Worm (Caenorhabditis elegans) whole organism, L3 larva: ENCODE data around the gene glb-28.

ENCODE experiments used
- R02D3.7 ChIP-seq: fragments of 150-350 bp; optimal IDR thresholded peaks from 2 replicates; lab custom pipeline; 2014; ENCODE audit warnings: missing biosample characterization, missing genetic modification characterization
- ZK546.5 ChIP-seq: sonication (generic microtip); optimal IDR thresholded peaks from 2 replicates; lab custom pipeline; 2017; ENCODE audit warnings: missing biosample characterization, missing genetic modification characterization
- aly-2 ChIP-seq: fragments of 150-350 bp; optimal IDR thresholded peaks from 2 replicates; lab custom pipeline; 2014; ENCODE audit warnings: missing biosample characterization, missing genetic modification characterization
- ama-1 ChIP-seq: fragments of 150-350 bp; optimal IDR thresholded peaks from 2 replicates; lab custom pipeline; 2018
- ceh-16 ChIP-seq: sonication (generic microtip); optimal IDR thresholded peaks from 2 replicates; lab custom pipeline; 2017; ENCODE audit warnings: missing biosample characterization, missing genetic modification characterization
- ceh-28 ChIP-seq: fragments of 150-350 bp; optimal IDR thresholded peaks from 2 replicates; lab custom pipeline; 2014; ENCODE audit warnings: missing biosample characterization, missing genetic modification reagents, missing genetic modification characterization
- ceh-82 ChIP-seq: fragments of 150-350 bp; optimal IDR thresholded peaks from 2 replicates; lab custom pipeline; 2014; ENCODE audit warnings: missing biosample characterization, missing genetic modification characterization
- ceh-9 ChIP-seq: sonication (generic microtip); optimal IDR thresholded peaks from 2 replicates; lab custom pipeline; 2018; ENCODE audit warnings: missing biosample characterization, missing genetic modification characterization
- daf-12 ChIP-seq: fragments of 150-350 bp; optimal IDR thresholded peaks from 2 replicates; lab custom pipeline; 2014; ENCODE audit warnings: missing biosample characterization, missing genetic modification reagents, missing genetic modification characterization
- egl-27 ChIP-seq: sonication (generic microtip); optimal IDR thresholded peaks from 4 replicates; lab custom pipeline; 2017; ENCODE audit warnings: missing biosample characterization, missing genetic modification reagents, missing genetic modification characterization
- egl-5 ChIP-seq: fragments of 150-350 bp; optimal IDR thresholded peaks from 2 replicates; lab custom pipeline; 2017; ENCODE audit warnings: missing biosample characterization, missing genetic modification reagents, missing genetic modification characterization, inconsistent platforms
- elt-1 ChIP-seq: fragments of 150-350 bp; optimal IDR thresholded peaks from 2 replicates; lab custom pipeline; 2014; ENCODE audit warnings: missing biosample characterization, missing genetic modification characterization
- elt-2 ChIP-seq: sonication (generic microtip); optimal IDR thresholded peaks from 2 replicates; lab custom pipeline; 2016; ENCODE audit warnings: missing genetic modification reagents, mild to moderate bottlenecking, missing genetic modification characterization, missing compliant biosample characterization
- elt-3 ChIP-seq, 3 experiments: fragments of 150-350 bp in 1 of 3; sonication (generic microtip) in 2 of 3; optimal IDR thresholded peaks; 2 replicates in 2 of 3; 4 replicates in 1 of 3; lab custom pipeline; 2014 to 2017; ENCODE audit warnings: missing biosample characterization in 3 of 3, missing genetic modification characterization in 3 of 3
- eor-1 ChIP-seq, 2 experiments: fragments of 150-350 bp; optimal IDR thresholded peaks; 2 replicates each; lab custom pipeline; 2014 to 2018; ENCODE audit warnings: missing biosample characterization in 2 of 2, missing genetic modification characterization in 2 of 2
- fkh-10 ChIP-seq: sonication (generic microtip); optimal IDR thresholded peaks from 2 replicates; lab custom pipeline; 2017; ENCODE audit warnings: missing biosample characterization, missing genetic modification reagents, missing genetic modification characterization
- fkh-2 ChIP-seq: fragments of 150-350 bp; optimal IDR thresholded peaks from 2 replicates; lab custom pipeline; 2014; ENCODE audit warnings: missing biosample characterization, missing genetic modification reagents, missing genetic modification characterization
- hmg-11 ChIP-seq: sonication (generic microtip); optimal IDR thresholded peaks from 2 replicates; lab custom pipeline; 2016; ENCODE audit warnings: missing genetic modification characterization, missing compliant biosample characterization
- jun-1 ChIP-seq: fragments of 150-350 bp; optimal IDR thresholded peaks from 2 replicates; lab custom pipeline; 2014; ENCODE audit warnings: missing biosample characterization, missing genetic modification reagents, missing genetic modification characterization
- lin-15B ChIP-seq: fragments of 150-350 bp; optimal IDR thresholded peaks from 2 replicates; lab custom pipeline; 2014; ENCODE audit warnings: missing biosample characterization, missing genetic modification characterization
- lin-39 ChIP-seq: fragments of 150-350 bp; optimal IDR thresholded peaks from 2 replicates; lab custom pipeline; 2018; ENCODE audit warnings: missing biosample characterization, missing genetic modification reagents, missing genetic modification characterization
- lsy-12 ChIP-seq: sonication (generic microtip); optimal IDR thresholded peaks from 2 replicates; lab custom pipeline; 2016; ENCODE audit warnings: mild to moderate bottlenecking, missing genetic modification characterization, missing compliant biosample characterization
- mdl-1 ChIP-seq: fragments of 150-350 bp; optimal IDR thresholded peaks from 2 replicates; lab custom pipeline; 2014; ENCODE audit warnings: missing biosample characterization, missing genetic modification characterization
- mml-1 ChIP-seq: fragments of 150-350 bp; sonication (generic microtip); optimal IDR thresholded peaks from 3 replicates; lab custom pipeline; 2014; ENCODE audit warnings: missing biosample characterization, missing genetic modification characterization
- nfya-1 ChIP-seq: sonication (generic microtip); optimal IDR thresholded peaks from 2 replicates; lab custom pipeline; 2017; ENCODE audit warnings: missing genetic modification characterization, mild to moderate bottlenecking, missing compliant biosample characterization, antibody characterized with exemption, moderate library complexity; ENCODE audit not compliant: insufficient read depth
- nhr-11 ChIP-seq: fragments of 150-350 bp; optimal IDR thresholded peaks from 2 replicates; lab custom pipeline; 2014; ENCODE audit warnings: missing biosample characterization, missing genetic modification characterization
- nhr-12 ChIP-seq: fragments of 150-350 bp; optimal IDR thresholded peaks from 2 replicates; lab custom pipeline; 2014; ENCODE audit warnings: missing biosample characterization, missing genetic modification characterization
- nhr-23 ChIP-seq: fragments of 150-350 bp; optimal IDR thresholded peaks from 2 replicates; lab custom pipeline; 2014; ENCODE audit warnings: missing biosample characterization, missing genetic modification reagents, missing genetic modification characterization
- nhr-237 ChIP-seq: fragments of 150-350 bp; optimal IDR thresholded peaks from 2 replicates; lab custom pipeline; 2014; ENCODE audit warnings: missing biosample characterization, missing genetic modification characterization
- nhr-25 ChIP-seq: sonication (generic microtip); optimal IDR thresholded peaks from 2 replicates; lab custom pipeline; 2017; ENCODE audit warnings: missing biosample characterization, missing genetic modification characterization
- nhr-28 ChIP-seq: fragments of 150-350 bp; optimal IDR thresholded peaks from 2 replicates; lab custom pipeline; 2014; ENCODE audit warnings: missing biosample characterization, missing genetic modification characterization
- nhr-43 ChIP-seq: sonication (generic microtip); optimal IDR thresholded peaks from 2 replicates; lab custom pipeline; 2016; ENCODE audit warnings: mild to moderate bottlenecking, missing genetic modification characterization, missing compliant biosample characterization; ENCODE audit not compliant: poor library complexity, severe bottlenecking
- nhr-67 ChIP-seq: fragments of 150-350 bp; optimal IDR thresholded peaks from 2 replicates; lab custom pipeline; 2014; ENCODE audit warnings: missing biosample characterization, missing genetic modification characterization
- nhr-77 ChIP-seq: fragments of 150-350 bp; optimal IDR thresholded peaks from 2 replicates; lab custom pipeline; 2014; ENCODE audit warnings: missing biosample characterization, missing genetic modification characterization
- pha-4 ChIP-seq: fragments of 150-350 bp; optimal IDR thresholded peaks from 2 replicates; lab custom pipeline; 2014; ENCODE audit warnings: missing biosample characterization, missing genetic modification reagents, missing genetic modification characterization
- pqm-1 ChIP-seq: fragments of 150-350 bp; optimal IDR thresholded peaks from 2 replicates; lab custom pipeline; 2017; ENCODE audit warnings: missing biosample characterization, missing genetic modification characterization, inconsistent platforms
- sea-2 ChIP-seq: fragments of 150-350 bp; sonication (generic microtip); optimal IDR thresholded peaks from 4 replicates; lab custom pipeline; 2014; ENCODE audit warnings: missing biosample characterization, missing genetic modification reagents, missing genetic modification characterization
- snpc-4 ChIP-seq: fragments of 150-350 bp; optimal IDR thresholded peaks from 2 replicates; lab custom pipeline; 2014; ENCODE audit warnings: missing biosample characterization, missing genetic modification characterization
- unc-39 ChIP-seq: sonication (generic microtip); optimal IDR thresholded peaks from 4 replicates; lab custom pipeline; 2017; ENCODE audit warnings: missing biosample characterization, missing genetic modification characterization
- unc-62 ChIP-seq: fragments of 150-350 bp; sonication (generic microtip); optimal IDR thresholded peaks from 4 replicates; lab custom pipeline; 2014; ENCODE audit warnings: missing biosample characterization, missing genetic modification reagents, missing genetic modification characterization
- zag-1 ChIP-seq: fragments of 150-350 bp; optimal IDR thresholded peaks from 2 replicates; lab custom pipeline; 2014; ENCODE audit warnings: missing biosample characterization, missing genetic modification characterization
- ztf-4 ChIP-seq: fragments of 150-350 bp; optimal IDR thresholded peaks from 2 replicates; lab custom pipeline; 2014; ENCODE audit warnings: missing biosample characterization, missing genetic modification characterization

Gene glb-28

DNA sequence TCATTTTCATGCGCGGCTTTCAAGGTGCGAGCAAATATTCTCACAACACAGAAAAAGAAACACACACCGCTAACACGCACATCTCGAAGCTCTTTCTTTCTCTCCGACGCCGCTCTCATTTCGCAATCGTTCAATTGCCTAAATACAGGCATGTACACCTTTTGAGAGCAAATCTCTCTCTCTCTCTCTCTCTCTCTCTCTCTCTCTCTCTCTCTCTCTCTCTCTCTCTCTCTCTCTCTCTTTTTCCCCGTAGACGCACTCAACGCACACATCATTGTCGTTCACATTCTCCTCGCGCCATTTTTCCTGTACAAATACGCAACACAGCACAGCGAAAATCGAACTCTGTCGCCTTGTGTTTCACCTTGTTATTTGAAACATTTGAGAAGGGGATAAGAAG lies 37.7 kb downstream of the glb-28 start:
- no peak for TF ChIP-seq nhr-11 (tag; lab: Kevin White, UChicago)
- TF ChIP-seq nhr-25 (tag; lab: Kevin White, UChicago), result peak; percentile 23
- no peak for TF ChIP-seq ceh-16 (tag; lab: Kevin White, UChicago)
- TF ChIP-seq mml-1, result no peak
- TF ChIP-seq jun-1 (tag; lab: Kevin White, UChicago), result peak; percentile 63
- TF ChIP-seq nhr-77 (tag; lab: Kevin White, UChicago), result peak; percentile 25
- no peak for TF ChIP-seq ceh-28
- no peak for TF ChIP-seq zag-1
- no peak for TF ChIP-seq egl-5 (tag; lab: Kevin White, UChicago)
- no peak for TF ChIP-seq aly-2 (tag; lab: Kevin White, UChicago)
- no peak for TF ChIP-seq lsy-12 (tag; lab: Kevin White, UChicago)
- TF ChIP-seq elt-2 (tag; lab: Kevin White, UChicago), result peak; percentile 35
- TF ChIP-seq nfya-1, result no peak
- TF ChIP-seq unc-62 (GFP tag; lab: Kevin White, UChicago), result no peak
- no peak for TF ChIP-seq elt-3 (tag; optimal IDR thresholded peaks at IDR 0.05; lab: Kevin White, UChicago)
- TF ChIP-seq snpc-4 (tag; lab: Kevin White, UChicago), result no peak
- TF ChIP-seq nhr-12 (tag; lab: Kevin White, UChicago), result no peak
- no peak for TF ChIP-seq hmg-11 (tag; lab: Kevin White, UChicago)
- no peak for TF ChIP-seq lin-39 (tag; lab: Kevin White, UChicago)
- peak; percentile 80 for TF ChIP-seq pha-4 (tag; lab: Kevin White, UChicago)
- TF ChIP-seq, all 47 proteins: peak for 5

DNA sequence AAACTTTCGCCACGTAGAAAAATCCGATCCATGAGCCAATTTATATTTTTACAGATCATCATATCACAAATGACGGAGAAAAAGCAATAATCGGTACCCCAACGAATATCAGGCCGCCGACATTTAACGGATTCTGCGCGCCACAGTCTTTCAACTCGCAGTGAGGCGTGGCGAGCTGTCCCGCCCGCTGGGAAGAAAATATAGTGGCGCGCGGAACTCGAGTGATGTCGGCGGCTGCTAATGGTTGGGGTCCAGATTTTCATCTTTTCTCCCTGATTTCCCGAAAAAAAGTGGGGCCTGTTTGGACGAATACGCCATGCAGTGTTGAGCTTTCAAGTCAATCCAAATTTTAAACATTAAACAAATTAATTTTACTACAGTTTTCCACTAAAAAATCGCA lies 38.5 kb downstream of the glb-28 start:
- peak; percentile 70 for TF ChIP-seq snpc-4 (tag; lab: Kevin White, UChicago)
- no peak for TF ChIP-seq unc-39 (tag; lab: Kevin White, UChicago)
- no peak for TF ChIP-seq nhr-28 (tag; lab: Kevin White, UChicago)
- no peak for TF ChIP-seq mdl-1
- no peak for TF ChIP-seq ceh-82 (tag; lab: Kevin White, UChicago)
- no peak for TF ChIP-seq daf-12 (tag; lab: Kevin White, UChicago)
- TF ChIP-seq, all 47 proteins: peak for 1

DNA sequence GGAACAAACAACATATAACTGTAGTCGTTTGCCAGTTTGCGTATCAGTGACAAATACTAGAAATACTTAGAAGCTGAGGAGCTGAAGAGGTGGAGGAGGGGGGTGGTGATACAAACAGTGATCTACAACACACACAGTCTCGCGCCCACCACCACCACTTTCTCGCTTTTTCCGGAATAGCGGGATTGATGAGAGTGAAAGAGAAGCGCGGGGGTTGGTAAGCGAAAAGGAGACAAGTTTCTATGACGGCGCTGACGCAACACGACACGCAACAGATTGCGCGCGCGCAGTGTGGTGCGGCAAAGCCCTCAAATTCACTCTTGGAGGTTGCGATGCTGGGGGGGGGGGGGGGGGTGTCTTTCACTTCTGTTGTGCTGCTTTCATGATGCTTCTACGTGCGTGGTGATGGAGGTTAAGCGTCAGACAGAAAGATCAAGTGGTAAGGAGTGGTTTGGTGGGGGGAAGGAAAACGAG lies 39.3 kb downstream of the glb-28 start, which contains the start of gene kin-20:
kin-20 (minus strand) TSS at position 51 of the 474 bp plus-strand sequence.
- TF ChIP-seq nhr-25 (tag; lab: Kevin White, UChicago), result peak; percentile 65
- TF ChIP-seq nhr-77 (tag; lab: Kevin White, UChicago), result no peak
- TF ChIP-seq pha-4 (tag; lab: Kevin White, UChicago), result peak; percentile 15
- TF ChIP-seq nhr-23 (tag; lab: Kevin White, UChicago), result peak; percentile 16

DNA sequence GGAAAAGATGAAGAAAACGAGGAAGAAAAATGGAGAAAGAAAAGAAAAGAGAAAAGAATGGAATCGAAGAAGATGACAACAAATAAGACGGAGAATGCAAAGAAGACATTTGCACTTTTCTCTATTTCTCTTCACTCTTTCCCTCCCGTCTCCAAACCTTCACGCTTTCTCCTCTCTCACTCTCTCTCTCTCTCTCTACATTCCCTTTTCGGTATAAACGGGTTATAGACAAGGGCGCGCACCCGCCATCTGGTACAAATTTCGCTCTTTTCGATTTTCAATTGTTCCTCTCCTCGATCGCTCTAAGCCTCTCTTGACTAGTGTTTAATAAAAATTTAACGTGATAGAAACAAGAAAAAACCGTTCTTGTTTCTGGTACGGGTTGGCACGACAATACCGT lies 40.3 kb downstream of the glb-28 start:
- TF ChIP-seq nhr-23 (tag; lab: Kevin White, UChicago), result peak; percentile 95
- no peak for TF ChIP-seq nhr-237 (tag; lab: Kevin White, UChicago)
- peak; percentile 24 for TF ChIP-seq lin-15B (tag; lab: Kevin White, UChicago)
- TF ChIP-seq ceh-28, result peak; percentile 26
- TF ChIP-seq nhr-43 (tag; lab: Kevin White, UChicago), result peak; percentile 91
- TF ChIP-seq jun-1 (tag; lab: Kevin White, UChicago), result peak; percentile 32
- peak; percentile 71 for TF ChIP-seq sea-2 (GFP tag; lab: Kevin White, UChicago)
- TF ChIP-seq mml-1, result no peak
- TF ChIP-seq pqm-1 (tag; lab: Kevin White, UChicago), result no peak
- TF ChIP-seq elt-1 (tag; lab: Kevin White, UChicago), result peak; percentile 79
- TF ChIP-seq nhr-11 (tag; lab: Kevin White, UChicago), result peak; percentile 35
- no peak for TF ChIP-seq eor-1 (tag; optimal IDR thresholded peaks at IDR 0.05; lab: Kevin White, UChicago)
- no peak for TF ChIP-seq nhr-28 (tag; lab: Kevin White, UChicago)
- peak; percentile 85 for TF ChIP-seq nfya-1
- TF ChIP-seq elt-2 (tag; lab: Kevin White, UChicago), result peak; percentile 32
- TF ChIP-seq elt-3 (tag; optimal IDR thresholded peaks at IDR 0.05; lab: Kevin White, UChicago), result peak in 1 of 3 experiments; percentile 39
- no peak for TF ChIP-seq ceh-16 (tag; lab: Kevin White, UChicago)
- no peak for TF ChIP-seq nhr-12 (tag; lab: Kevin White, UChicago)
- peak; percentile 21 for TF ChIP-seq R02D3.7 (tag; lab: Kevin White, UChicago)
- peak; percentile 45 for TF ChIP-seq ceh-9
- no peak for TF ChIP-seq nhr-67 (tag; lab: Kevin White, UChicago)
- TF ChIP-seq daf-12 (tag; lab: Kevin White, UChicago), result no peak
- TF ChIP-seq nhr-77 (tag; lab: Kevin White, UChicago), result no peak
- TF ChIP-seq fkh-10 (GFP tag; lab: Kevin White, UChicago), result peak; percentile 53
- TF ChIP-seq ama-1 (lab: Kevin White, UChicago), result no peak
- TF ChIP-seq ztf-4 (tag; lab: Kevin White, UChicago), result no peak
- no peak for TF ChIP-seq ZK546.5 (tag; lab: Kevin White, UChicago)
- peak; percentile 63 for TF ChIP-seq snpc-4 (tag; lab: Kevin White, UChicago)
- TF ChIP-seq ceh-82 (tag; lab: Kevin White, UChicago), result no peak
- no peak for TF ChIP-seq zag-1
- no peak for TF ChIP-seq fkh-2 (tag; lab: Kevin White, UChicago)
- peak; percentile 49 for TF ChIP-seq mdl-1
- peak; percentile 95 for TF ChIP-seq nhr-25 (tag; lab: Kevin White, UChicago)
- TF ChIP-seq pha-4 (tag; lab: Kevin White, UChicago), result peak; percentile 67
- TF ChIP-seq unc-39 (tag; lab: Kevin White, UChicago), result no peak
- TF ChIP-seq egl-27 (tag; lab: Kevin White, UChicago), result peak; percentile 72
- peak; percentile 34 for TF ChIP-seq unc-62 (GFP tag; lab: Kevin White, UChicago)
- TF ChIP-seq aly-2 (tag; lab: Kevin White, UChicago), result no peak
- peak; percentile 22 for TF ChIP-seq lsy-12 (tag; lab: Kevin White, UChicago)
- no peak for TF ChIP-seq egl-5 (tag; lab: Kevin White, UChicago)
